Fruit fly (Drosophila melanogaster) whole organism, pupa: ENCODE data around the gene CG31381.

Source experiments
- CG17806 ChIP-seq: fragments of 200-800 bp; sonication (Bioruptor generic); optimal IDR thresholded peaks from 2 replicates; lab custom pipeline; 2018; ENCODE audit warnings: missing biosample characterization, mild to moderate bottlenecking, missing genetic modification characterization, moderate library complexity
- D1 ChIP-seq: fragments of 200-800 bp; sonication (Bioruptor generic); optimal IDR thresholded peaks from 2 replicates; lab custom pipeline; 2018; ENCODE audit warnings: missing biosample characterization, mild to moderate bottlenecking, missing genetic modification characterization, moderate library complexity

- TF ChIP-seq CG17806 (no peak), D1 (tag; lab: Kevin White, UChicago) (no peak)
Observed at dm6 chr3R:24862065-24862464, 14.8 kb upstream of the CG31381 start, which contains the start of gene CG13640.
